Fruit fly (Drosophila melanogaster): ENCODE measurements around the gene Blos3.

dm6 chr3L:18833234-18833633, 36.8 kb upstream of the Blos3 start:
- no peak for TF ChIP-seq CG8159 (tag; optimal IDR thresholded peaks at IDR 0.05)
- no peak for TF ChIP-seq D1 (tag; optimal IDR thresholded peaks at IDR 0.05)
- TF ChIP-seq CG34367 (tag; optimal IDR thresholded peaks at IDR 0.05), result no peak
- TF ChIP-seq CG8301 (tag; optimal IDR thresholded peaks at IDR 0.05), result no peak
- TF ChIP-seq CG12605 (GFP tag; IDR thresholded peaks at IDR 0.05), result no peak
- TF ChIP-seq CG4496 (GFP tag; IDR thresholded peaks at IDR 0.05), result no peak
- TF ChIP-seq CG9948 (tag; optimal IDR thresholded peaks at IDR 0.05), result no peak
- TF ChIP-seq EcR (GFP tag; optimal IDR thresholded peaks at IDR 0.05), result no peak
- TF ChIP-seq CG15710 (tag; optimal IDR thresholded peaks at IDR 0.05), result no peak
- TF ChIP-seq Pif1B (GFP tag; optimal IDR thresholded peaks at IDR 0.05), result no peak
- TF ChIP-seq CG10348 (GFP tag; IDR thresholded peaks at IDR 0.05), result no peak
